Fruit fly (Drosophila melanogaster): ENCODE data around the gene Cht7.

Gene Cht7

dm6 chr3L:3081146-3081872 lies 25.4 kb downstream of the Cht7 start (continued):
- TF ChIP-seq klu (GFP tag; IDR thresholded peaks at IDR 0.05) (peak; percentile 96), kay (GFP tag; optimal IDR thresholded peaks at IDR 0.05) (peak; percentile 96), nerfin-2 (GFP tag; IDR thresholded peaks at IDR 0.05; ENCODE audit: partially characterized antibody) (peak; percentile 80), Nf-YB (GFP tag; optimal IDR thresholded peaks at IDR 0.05) (peak; percentile 88), vvl (GFP tag; IDR thresholded peaks at IDR 0.05) (peak; percentile 99), Oaz (GFP tag; IDR thresholded peaks at IDR 0.05) (peak; percentile 98), Neu2 (GFP tag; optimal IDR thresholded peaks at IDR 0.05; ENCODE audit: borderline replicate concordance) (peak; percentile 66), stc (GFP tag; IDR thresholded peaks at IDR 0.05) (peak; percentile 99), Ets97D (GFP tag; optimal IDR thresholded peaks at IDR 0.05) (peak; percentile 91), CG6765 (GFP tag; optimal IDR thresholded peaks at IDR 0.05) (peak; percentile 98), Hand (GFP tag; optimal IDR thresholded peaks at IDR 0.05) (peak; percentile 99), run (tag; optimal IDR thresholded peaks at IDR 0.05) (peak; percentile 98), PHDP (tag; optimal IDR thresholded peaks at IDR 0.05) (peak; percentile 99), Sin3A (optimal IDR thresholded peaks at IDR 0.05) (no peak), Mes4 (GFP tag; optimal IDR thresholded peaks at IDR 0.05) (peak; percentile 94), CG14965 (GFP tag; optimal IDR thresholded peaks at IDR 0.05; ENCODE audit: borderline replicate concordance) (peak; percentile 72), CG2875 (GFP tag; optimal IDR thresholded peaks at IDR 0.05) (peak; percentile 98), CG12391 (tag; optimal IDR thresholded peaks at IDR 0.05) (peak; percentile 99), rib (GFP tag; IDR thresholded peaks at IDR 0.05) (peak; percentile 98)

dm6 chr3L:3080084-3080994 lies 26.4 kb downstream of the Cht7 start:
- TF ChIP-seq slbo (GFP tag; IDR thresholded peaks at IDR 0.05), result peak; percentile 41; the same call in 1 of the 2 replicates
- TF ChIP-seq ATbp (GFP tag; optimal IDR thresholded peaks at IDR 0.05), result peak; percentile 32
- no peak for TF ChIP-seq zen2 (GFP tag; IDR thresholded peaks at IDR 0.05; ENCODE audit: partially characterized antibody)
- TF ChIP-seq CG13296 (GFP tag; optimal IDR thresholded peaks at IDR 0.05), result no peak
- no peak for TF ChIP-seq CG3838 (GFP tag; optimal IDR thresholded peaks at IDR 0.05)
- TF ChIP-seq Sox102F (GFP tag; optimal IDR thresholded peaks at IDR 0.05), result peak; percentile 38
- TF ChIP-seq gro (GFP tag; optimal IDR thresholded peaks at IDR 0.05), result peak; percentile 32
- TF ChIP-seq CG32767 (GFP tag; IDR thresholded peaks at IDR 0.05), result no peak
- peak; percentile 60; the same call in 1 of the 2 replicates for TF ChIP-seq Rfx (GFP tag; IDR thresholded peaks at IDR 0.05)
- no peak for TF ChIP-seq schlank (tag; optimal IDR thresholded peaks at IDR 0.05)
- TF ChIP-seq CG15601 (tag; optimal IDR thresholded peaks at IDR 0.05), result no peak
- TF ChIP-seq ttk (GFP tag; IDR thresholded peaks at IDR 0.05), result 0 out of 2 replicates have a peak, but pooled peaks have one; percentile 6
- TF ChIP-seq CG17186 (GFP tag; optimal IDR thresholded peaks at IDR 0.05), result peak; percentile 20
- TF ChIP-seq tin (GFP tag; optimal IDR thresholded peaks at IDR 0.05), result no peak
- TF ChIP-seq CG6854 (GFP tag; optimal IDR thresholded peaks at IDR 0.05), result no peak
- TF ChIP-seq rib (GFP tag; IDR thresholded peaks at IDR 0.05), result no peak
- TF ChIP-seq amos (GFP tag; IDR thresholded peaks at IDR 0.05; ENCODE audit: partially characterized antibody), result no peak
- TF ChIP-seq hbn (GFP tag; IDR thresholded peaks at IDR 0.05; ENCODE audit: partially characterized antibody), result no peak
- TF ChIP-seq CG12744 (GFP tag; optimal IDR thresholded peaks at IDR 0.05), result no peak
- no peak for TF ChIP-seq CG2129 (GFP tag; IDR thresholded peaks at IDR 0.05; ENCODE audit: partially characterized antibody)
- no peak for TF ChIP-seq CG13775 (GFP tag; optimal IDR thresholded peaks at IDR 0.05)
- TF ChIP-seq psq (GFP tag; optimal IDR thresholded peaks at IDR 0.05), result no peak
- no peak for TF ChIP-seq CG4730 (GFP tag; IDR thresholded peaks at IDR 0.05)
- TF ChIP-seq CG7839 (tag; optimal IDR thresholded peaks at IDR 0.05), result peak; percentile 26
- peak; percentile 54 for TF ChIP-seq Ptx1 (GFP tag; IDR thresholded peaks at IDR 0.05)
- peak in 1 of 2 experiments; percentile 1 for TF ChIP-seq chif (GFP tag; optimal IDR thresholded peaks at IDR 0.05)
- no peak for TF ChIP-seq B-H2 (GFP tag; optimal IDR thresholded peaks at IDR 0.05)
- no peak for TF ChIP-seq Dp (GFP tag; optimal IDR thresholded peaks at IDR 0.05)
- no peak for TF ChIP-seq CG13894 (tag; optimal IDR thresholded peaks at IDR 0.05)

Data from whole organism, embryonic.